Fruit fly (Drosophila melanogaster) Kc167 (cell line): Measurements from ENCODE around the gene CG31191.

Experiments
- insv ChIP-seq: fragments of >200 bp; optimal IDR thresholded peaks from 3 replicates; lab custom pipeline; 2018; ENCODE audit warnings: missing external identifiers
- ttk ChIP-seq: sonication (Bioruptor generic); optimal IDR thresholded peaks from 2 replicates; lab custom pipeline; 2017; ENCODE audit warnings: missing external identifiers

DNA sequence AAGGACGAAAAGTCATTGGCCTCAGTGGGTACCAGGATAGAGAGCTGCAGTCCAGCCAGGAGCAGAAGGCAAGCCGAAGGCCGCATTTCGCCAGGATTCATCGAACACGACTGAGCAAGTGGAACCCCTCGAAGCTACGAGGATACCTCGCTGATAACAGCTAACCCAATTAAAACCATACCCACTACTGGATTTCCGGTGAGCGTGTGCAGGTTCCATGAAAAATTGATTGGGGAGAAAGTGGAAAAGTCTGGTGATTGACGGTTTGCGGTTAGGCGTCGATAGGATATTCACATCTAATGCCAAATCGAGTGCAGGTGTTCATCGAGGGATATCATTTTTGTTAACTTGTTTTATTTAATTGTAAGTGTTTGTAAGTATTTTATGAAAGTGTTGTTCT lies 85.5 kb downstream of the CG31191 start, which contains the start of gene Ir93a:
- no peak for TF ChIP-seq ttk (lab: Kevin White, UChicago)
- no peak for TF ChIP-seq insv
